Fruit fly (Drosophila melanogaster) whole organism, adult: ENCODE results near the gene CG13482.

Experiments
- CG14711 ChIP-seq: fragments of 200-800 bp; sonication (Bioruptor generic); optimal IDR thresholded peaks from 2 replicates; lab custom pipeline; 2018; ENCODE audit warnings: missing biosample characterization, mild to moderate bottlenecking, missing genetic modification characterization, moderate library complexity
- CG33017 ChIP-seq: fragments of 200-800 bp; sonication (Bioruptor generic); optimal IDR thresholded peaks from 2 replicates; lab custom pipeline; 2018; ENCODE audit warnings: missing biosample characterization, mild to moderate bottlenecking, missing genetic modification characterization, moderate library complexity
- CG5204 ChIP-seq: fragments of 200-800 bp; sonication (Bioruptor generic); optimal IDR thresholded peaks from 2 replicates; lab custom pipeline; 2016; ENCODE audit warnings: missing biosample characterization, missing genetic modification characterization
- CG7045 ChIP-seq: fragments of 200-800 bp; sonication (Bioruptor generic); optimal IDR thresholded peaks from 2 replicates; lab custom pipeline; 2017; ENCODE audit warnings: missing biosample characterization, mild to moderate bottlenecking, missing genetic modification characterization
- Crg-1 ChIP-seq: fragments of 200-800 bp; sonication (Bioruptor generic); optimal IDR thresholded peaks from 2 replicates; lab custom pipeline; 2016; ENCODE audit warnings: missing biosample characterization, missing genetic modification characterization
- Mnt ChIP-seq: fragments of 200-800 bp; sonication (Bioruptor generic); optimal IDR thresholded peaks from 2 replicates; lab custom pipeline; 2016; ENCODE audit warnings: missing biosample characterization, mild to moderate bottlenecking, missing genetic modification characterization
- bab1 ChIP-seq: fragments of 200-800 bp; sonication (Bioruptor generic); optimal IDR thresholded peaks from 3 replicates; lab custom pipeline; 2019; ENCODE audit warnings: missing biosample characterization, mild to moderate bottlenecking, missing genetic modification characterization, moderate library complexity
- kay ChIP-seq: fragments of 200-800 bp; sonication (Bioruptor generic); peaks from one replicate; lab custom pipeline; 2016; ENCODE audit warnings: missing biosample characterization, missing genetic modification characterization, borderline replicate concordance
- ovo ChIP-seq: fragments of 200-800 bp; sonication (Bioruptor generic); optimal IDR thresholded peaks from 2 replicates; lab custom pipeline; 2016; ENCODE audit warnings: missing biosample characterization, missing genetic modification characterization
- pad ChIP-seq: fragments of 200-800 bp; sonication (Bioruptor generic); optimal IDR thresholded peaks from 3 replicates; lab custom pipeline; 2017; ENCODE audit warnings: missing biosample characterization, missing genetic modification characterization, mild to moderate bottlenecking, moderate library complexity, missing genetic modification reagents
- toe ChIP-seq: fragments of 200-800 bp; sonication (Bioruptor generic); optimal IDR thresholded peaks from 2 replicates; lab custom pipeline; 2016; ENCODE audit warnings: missing biosample characterization, missing genetic modification characterization

dm6 chr3L:14350814-14351213 lies 21.7 kb downstream of the CG13482 start:
- TF ChIP-seq Crg-1 (GFP tag; lab: Kevin White, UChicago) (no peak), CG5204 (GFP tag; lab: Kevin White, UChicago) (no peak), bab1 (GFP tag; lab: Kevin White, UChicago) (no peak), CG14711 (tag; lab: Kevin White, UChicago) (no peak), kay (GFP tag; lab: Kevin White, UChicago) (no peak), CG7045 (no peak), ovo (GFP tag; lab: Kevin White, UChicago) (no peak), pad (GFP tag; lab: Kevin White, UChicago) (no peak), Mnt (GFP tag; lab: Kevin White, UChicago) (no peak), toe (GFP tag; lab: Kevin White, UChicago) (no peak), CG33017 (tag; lab: Kevin White, UChicago) (no peak)
